Worm (Caenorhabditis elegans) whole organism, L4/young adult: Measurements from ENCODE around the gene F32D8.15.
A peak's percentile ranks its signal among the peaks of the same experiment; 100 is the strongest.

Source experiments
- W03F9.2 ChIP-seq: fragments of 150-350 bp; optimal IDR thresholded peaks from 2 replicates; lab custom pipeline; 2014; ENCODE audit warnings: missing biosample characterization, missing genetic modification characterization
- him-1 ChIP-seq: sonication (generic microtip); optimal IDR thresholded peaks from 2 replicates; lab custom pipeline; 2016; ENCODE audit warnings: missing genotype, missing genetic modification reagents, missing genetic modification characterization, missing compliant biosample characterization

DNA sequence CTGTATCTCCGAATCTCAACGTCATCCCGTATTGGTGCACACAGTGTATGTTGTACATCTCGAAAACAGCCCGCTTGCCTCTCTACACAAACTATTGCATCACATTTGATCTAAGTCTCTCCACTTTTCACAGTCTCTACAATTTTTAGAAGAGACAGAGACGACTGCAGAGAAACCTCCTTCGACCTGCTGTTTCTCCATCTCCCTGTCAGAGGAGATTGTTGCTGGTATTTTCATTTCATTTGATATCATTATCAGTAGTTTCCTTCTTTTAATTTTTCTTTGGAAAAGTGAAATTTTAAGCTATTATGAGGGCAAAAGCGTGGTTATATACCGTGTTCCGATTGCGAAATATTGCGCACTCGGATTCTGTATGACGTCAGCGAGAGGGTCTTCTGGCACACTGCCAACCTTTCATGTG, 36.7 kb downstream of the F32D8.15 start:
- TF ChIP-seq him-1 (tag; lab: Kevin White, UChicago), result no peak
- peak; percentile 19 for TF ChIP-seq W03F9.2 (tag; lab: Kevin White, UChicago)
